Worm (Caenorhabditis elegans) whole organism, young adult: ENCODE results near the gene Y26G10.5.

Experiments used
- F55B11.4 ChIP-seq: sonication (generic microtip); optimal IDR thresholded peaks from 2 replicates; lab custom pipeline; 2016; ENCODE audit warnings: missing compliant biosample characterization, missing genetic modification characterization, borderline replicate concordance; ENCODE audit not compliant: insufficient read depth
- T26A5.8 ChIP-seq: sonication (generic microtip); optimal IDR thresholded peaks from 2 replicates; lab custom pipeline; 2016; ENCODE audit warnings: missing genetic modification characterization, missing compliant biosample characterization
- ZK185.1 ChIP-seq: sonication (generic microtip); optimal IDR thresholded peaks from 2 replicates; lab custom pipeline; 2016; ENCODE audit warnings: mild to moderate bottlenecking, missing genetic modification characterization, missing compliant biosample characterization; ENCODE audit not compliant: poor library complexity, severe bottlenecking
- ama-1 ChIP-seq, 3 experiments: fragments of 150-350 bp in 1 of 3; sonication (generic microtip) in 2 of 3; optimal IDR thresholded peaks; 2 replicates each; lab custom pipeline; 2014 to 2018; ENCODE audit warnings: missing biosample characterization in 2 of 3, missing genetic modification characterization in 2 of 3, missing genetic modification reagents in 2 of 3
- attf-5 ChIP-seq: fragments of 200-800 bp; sonication (Bioruptor generic); optimal IDR thresholded peaks from 2 replicates; lab custom pipeline; 2018; ENCODE audit warnings: mild to moderate bottlenecking, missing genetic modification characterization, missing compliant biosample characterization
- chd-7 ChIP-seq: sonication (generic microtip); optimal IDR thresholded peaks from 2 replicates; lab custom pipeline; 2016; ENCODE audit warnings: mild to moderate bottlenecking, missing genetic modification characterization, moderate library complexity, missing compliant biosample characterization
- lin-26 ChIP-seq: fragments of 200-800 bp; sonication (Bioruptor generic); IDR thresholded peaks from 2 replicates; pipeline ENCODE4 v1.3.6; 2022; ENCODE audit warnings: missing genetic modification reagents, missing genetic modification characterization, missing compliant biosample characterization
- mxl-1 ChIP-seq: sonication (generic microtip); optimal IDR thresholded peaks from 2 replicates; lab custom pipeline; 2016; ENCODE audit warnings: missing genetic modification characterization, missing compliant biosample characterization
- nfya-1 ChIP-seq: sonication (generic microtip); optimal IDR thresholded peaks from 2 replicates; lab custom pipeline; 2017; ENCODE audit warnings: antibody characterized with exemption, missing compliant biosample characterization, missing genetic modification characterization, borderline replicate concordance; ENCODE audit not compliant: insufficient read depth
- unc-62 ChIP-seq: fragments of 150-350 bp; optimal IDR thresholded peaks from 2 replicates; lab custom pipeline; 2014; ENCODE audit warnings: missing biosample characterization, missing genetic modification reagents, missing genetic modification characterization

ce11 chrV:17743802-17744201 is 43.2 kb upstream of the Y26G10.5 start:
- no peak for TF ChIP-seq T26A5.8 (tag; lab: Kevin White, UChicago)
- TF ChIP-seq ama-1 (optimal IDR thresholded peaks at IDR 0.05; lab: Kevin White, UChicago), result no peak
- TF ChIP-seq ama-1 (GFP tag; optimal IDR thresholded peaks at IDR 0.05; lab: Kevin White, UChicago), result no peak
- TF ChIP-seq mxl-1, result no peak
- no peak for TF ChIP-seq nfya-1 (tag; lab: Kevin White, UChicago)
- no peak for TF ChIP-seq attf-5
- no peak for TF ChIP-seq ZK185.1 (tag; lab: Kevin White, UChicago)
- TF ChIP-seq chd-7 (tag; lab: Kevin White, UChicago), result no peak
- TF ChIP-seq unc-62 (GFP tag; lab: Kevin White, UChicago), result no peak
- TF ChIP-seq F55B11.4 (tag; lab: Kevin White, UChicago), result no peak
- TF ChIP-seq lin-26 (GFP tag; lab: Robert Waterston, UW), result no peak
